Fruit fly (Drosophila melanogaster) Kc167 (cell line): ENCODE measurements around the gene Dbx.

Experiments used
- h ChIP-seq: fragments of >200 bp; optimal IDR thresholded peaks from 3 replicates; lab custom pipeline; 2018; ENCODE audit warnings: missing external identifiers
- psq ChIP-seq: fragments of >200 bp; optimal IDR thresholded peaks from 2 replicates; lab custom pipeline; 2017; ENCODE audit warnings: missing external identifiers

dm6 chr3L:1976760-1977159, 55.7 kb downstream of the Dbx start:
- TF ChIP-seq h (lab: Kevin White, UChicago) = no peak
- TF ChIP-seq psq = no peak
